Worm (Caenorhabditis elegans) whole organism, late embryonic: ENCODE results near the gene srh-24.

ENCODE experiments used
- C08G9.2 ChIP-seq: sonication (generic microtip); optimal IDR thresholded peaks from 2 replicates; lab custom pipeline; 2016; ENCODE audit warnings: mild to moderate bottlenecking, missing genetic modification characterization, moderate library complexity, missing compliant biosample characterization
- C38D4.7 ChIP-seq: fragments of 200-800 bp; sonication (Bioruptor generic); optimal IDR thresholded peaks from 2 replicates; lab custom pipeline; 2018; ENCODE audit warnings: mild to moderate bottlenecking, missing genetic modification characterization, moderate library complexity, missing compliant biosample characterization
- F13H6.1 ChIP-seq: sonication (generic microtip); optimal IDR thresholded peaks from 2 replicates; lab custom pipeline; 2016; ENCODE audit warnings: missing genetic modification characterization, missing compliant biosample characterization
- K02D7.2 ChIP-seq: sonication (generic microtip); optimal IDR thresholded peaks from 2 replicates; lab custom pipeline; 2017; ENCODE audit warnings: mild to moderate bottlenecking, missing genetic modification characterization, missing compliant biosample characterization
- K09A11.1 ChIP-seq: sonication (generic microtip); optimal IDR thresholded peaks from 2 replicates; lab custom pipeline; 2017; ENCODE audit warnings: antibody characterized with exemption, mild to moderate bottlenecking, missing genetic modification characterization, missing compliant biosample characterization; ENCODE audit not compliant: insufficient read depth
- T23F11.4 ChIP-seq: fragments of 200-800 bp; sonication (Bioruptor generic); optimal IDR thresholded peaks from 2 replicates; lab custom pipeline; 2018; ENCODE audit warnings: mild to moderate bottlenecking, missing genetic modification characterization, missing compliant biosample characterization
- Y22D7AL.16 ChIP-seq: sonication (generic microtip); optimal IDR thresholded peaks from 2 replicates; lab custom pipeline; 2016; ENCODE audit warnings: missing genetic modification characterization, missing compliant biosample characterization
- ahr-1 ChIP-seq: sonication (generic microtip); optimal IDR thresholded peaks from 2 replicates; lab custom pipeline; 2016; ENCODE audit warnings: missing genetic modification characterization, missing compliant biosample characterization
- ama-1 ChIP-seq: fragments of 150-350 bp; optimal IDR thresholded peaks from 2 replicates; lab custom pipeline; 2014
- ceh-14 ChIP-seq: sonication (generic microtip); optimal IDR thresholded peaks from 2 replicates; lab custom pipeline; 2016; ENCODE audit warnings: missing genotype, missing genetic modification characterization, missing compliant biosample characterization
- ceh-18 ChIP-seq: sonication (generic microtip); optimal IDR thresholded peaks from 2 replicates; lab custom pipeline; 2016; ENCODE audit warnings: missing genetic modification characterization, missing compliant biosample characterization
- ceh-19 ChIP-seq: fragments of 200-800 bp; sonication (Bioruptor generic); optimal IDR thresholded peaks from 2 replicates; lab custom pipeline; 2018; ENCODE audit warnings: mild to moderate bottlenecking, missing genetic modification characterization, missing compliant biosample characterization
- ceh-22 ChIP-seq: sonication (generic microtip); optimal IDR thresholded peaks from 2 replicates; lab custom pipeline; 2017; ENCODE audit warnings: missing biosample characterization, missing genetic modification characterization
- ceh-30 ChIP-seq: fragments of 150-350 bp; optimal IDR thresholded peaks from 2 replicates; lab custom pipeline; 2014; ENCODE audit warnings: missing biosample characterization, missing genetic modification characterization
- ceh-31 ChIP-seq: sonication (generic microtip); optimal IDR thresholded peaks from 2 replicates; lab custom pipeline; 2016; ENCODE audit warnings: missing genetic modification characterization, missing compliant biosample characterization
- ceh-34 ChIP-seq: sonication (generic microtip); optimal IDR thresholded peaks from 2 replicates; lab custom pipeline; 2016; ENCODE audit warnings: mild to moderate bottlenecking, missing genetic modification characterization, missing compliant biosample characterization
- ceh-45 ChIP-seq: fragments of 200-800 bp; sonication (Bioruptor generic); IDR thresholded peaks from 2 replicates; pipeline ENCODE4 v1.3.6; 2022; ENCODE audit warnings: missing genetic modification reagents, missing genetic modification characterization, missing compliant biosample characterization
- che-1 ChIP-seq: sonication (generic microtip); optimal IDR thresholded peaks from 2 replicates; lab custom pipeline; 2016; ENCODE audit warnings: mild to moderate bottlenecking, missing genetic modification characterization, missing compliant biosample characterization
- dmd-4 ChIP-seq: sonication (generic microtip); optimal IDR thresholded peaks from 2 replicates; lab custom pipeline; 2016; ENCODE audit warnings: borderline replicate concordance, missing genetic modification characterization, missing compliant biosample characterization
- elt-2 ChIP-seq: sonication (generic microtip); optimal IDR thresholded peaks from 2 replicates; lab custom pipeline; 2016; ENCODE audit warnings: missing genetic modification reagents, missing genetic modification characterization, missing compliant biosample characterization
- elt-4 ChIP-seq: sonication (generic microtip); optimal IDR thresholded peaks from 2 replicates; lab custom pipeline; 2016; ENCODE audit warnings: missing genetic modification characterization, missing compliant biosample characterization
- ets-4 ChIP-seq: sonication (generic microtip); optimal IDR thresholded peaks from 2 replicates; lab custom pipeline; 2016; ENCODE audit warnings: missing genetic modification characterization, missing compliant biosample characterization
- eyg-1 ChIP-seq: sonication (generic microtip); optimal IDR thresholded peaks from 2 replicates; lab custom pipeline; 2016; ENCODE audit warnings: missing genotype, missing genetic modification characterization, missing compliant biosample characterization
- fax-1 ChIP-seq: sonication (generic microtip); optimal IDR thresholded peaks from 2 replicates; lab custom pipeline; 2016; ENCODE audit warnings: missing genotype, missing genetic modification characterization, missing compliant biosample characterization
- fkh-6 ChIP-seq: sonication (generic microtip); optimal IDR thresholded peaks from 2 replicates; lab custom pipeline; 2016; ENCODE audit warnings: missing genetic modification characterization, missing compliant biosample characterization
- gmeb-2 ChIP-seq: sonication (generic microtip); optimal IDR thresholded peaks from 2 replicates; lab custom pipeline; 2016; ENCODE audit warnings: missing genetic modification characterization, inconsistent platforms, missing compliant biosample characterization
- hlh-13 ChIP-seq: fragments of 200-800 bp; sonication (Bioruptor generic); optimal IDR thresholded peaks from 2 replicates; lab custom pipeline; 2018; ENCODE audit warnings: mild to moderate bottlenecking, missing genetic modification characterization, missing compliant biosample characterization
- hlh-30 ChIP-seq: sonication (generic microtip); optimal IDR thresholded peaks from 2 replicates; lab custom pipeline; 2017; ENCODE audit warnings: antibody characterized with exemption, missing genetic modification characterization, missing compliant biosample characterization; ENCODE audit not compliant: insufficient read depth
- lim-6 ChIP-seq: sonication (generic microtip); optimal IDR thresholded peaks from 2 replicates; lab custom pipeline; 2016; ENCODE audit warnings: missing genetic modification characterization, missing compliant biosample characterization
- lin-11 ChIP-seq: fragments of 200-800 bp; sonication (Bioruptor generic); optimal IDR thresholded peaks from 2 replicates; lab custom pipeline; 2018; ENCODE audit warnings: mild to moderate bottlenecking, missing genetic modification characterization, missing compliant biosample characterization
- mec-3 ChIP-seq: sonication (generic microtip); optimal IDR thresholded peaks from 2 replicates; lab custom pipeline; 2016; ENCODE audit warnings: borderline replicate concordance, missing genetic modification characterization, missing compliant biosample characterization
- nfya-1 ChIP-seq: sonication (generic microtip); optimal IDR thresholded peaks from 2 replicates; lab custom pipeline; 2017; ENCODE audit warnings: missing genetic modification characterization, mild to moderate bottlenecking, missing compliant biosample characterization, antibody characterized with exemption, moderate library complexity
- nhr-11 ChIP-seq: fragments of 150-350 bp; optimal IDR thresholded peaks from 2 replicates; lab custom pipeline; 2014; ENCODE audit warnings: missing biosample characterization, missing genetic modification characterization
- nhr-232 ChIP-seq: sonication (generic microtip); optimal IDR thresholded peaks from 2 replicates; lab custom pipeline; 2016; ENCODE audit warnings: missing genetic modification characterization, missing compliant biosample characterization
- npax-4 ChIP-seq: sonication (generic microtip); optimal IDR thresholded peaks from 2 replicates; lab custom pipeline; 2016; ENCODE audit warnings: missing genetic modification characterization, missing compliant biosample characterization
- pat-9 ChIP-seq: fragments of 200-800 bp; sonication (Bioruptor generic); optimal IDR thresholded peaks from 2 replicates; lab custom pipeline; 2018; ENCODE audit warnings: mild to moderate bottlenecking, missing genetic modification characterization, moderate library complexity, missing compliant biosample characterization
- pax-1 ChIP-seq: fragments of 150-350 bp; optimal IDR thresholded peaks from 2 replicates; lab custom pipeline; 2014; ENCODE audit warnings: missing biosample characterization, missing genetic modification characterization
- pha-2 ChIP-seq: sonication (generic microtip); optimal IDR thresholded peaks from 2 replicates; lab custom pipeline; 2017; ENCODE audit warnings: mild to moderate bottlenecking, missing genetic modification characterization, missing compliant biosample characterization
- pros-1 ChIP-seq: fragments of 150-350 bp; optimal IDR thresholded peaks from 2 replicates; lab custom pipeline; 2014; ENCODE audit warnings: missing biosample characterization, missing genetic modification reagents, missing genetic modification characterization
- tbx-2 ChIP-seq: sonication (generic microtip); optimal IDR thresholded peaks from 2 replicates; lab custom pipeline; 2016; ENCODE audit warnings: missing genetic modification characterization, missing compliant biosample characterization
- tbx-7 ChIP-seq: sonication (generic microtip); optimal IDR thresholded peaks from 2 replicates; lab custom pipeline; 2016; ENCODE audit warnings: missing genotype, missing genetic modification characterization, missing compliant biosample characterization
- unc-86 ChIP-seq: sonication (generic microtip); optimal IDR thresholded peaks from 2 replicates; lab custom pipeline; 2016; ENCODE audit warnings: missing genetic modification characterization, missing compliant biosample characterization
- zip-5 ChIP-seq: sonication (generic microtip); optimal IDR thresholded peaks from 2 replicates; lab custom pipeline; 2016; ENCODE audit warnings: missing genetic modification characterization, missing compliant biosample characterization
- ztf-16 ChIP-seq: sonication (generic microtip); optimal IDR thresholded peaks from 2 replicates; lab custom pipeline; 2017; ENCODE audit warnings: missing genetic modification characterization, missing compliant biosample characterization

The srh-24 gene

DNA sequence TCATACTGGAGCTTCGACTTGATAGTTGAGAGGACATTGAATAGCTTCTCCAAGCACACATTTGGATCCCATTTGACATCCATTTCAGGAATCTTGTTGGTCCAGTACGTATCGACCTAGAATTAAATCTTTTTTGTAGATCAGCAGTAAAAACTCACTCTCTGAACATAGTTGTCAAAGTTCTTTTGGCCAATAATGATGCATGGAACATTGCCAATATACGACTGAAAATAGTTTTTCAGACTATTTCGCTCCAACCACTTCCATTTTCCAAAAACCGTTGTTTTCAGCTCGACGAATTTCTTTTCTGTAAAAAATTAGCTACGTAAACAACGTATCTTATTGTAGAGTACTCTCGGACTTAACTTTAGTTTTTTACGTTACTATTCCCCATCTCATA, 20.9 kb upstream of the srh-24 start:
- TF ChIP-seq T23F11.4 (GFP tag; lab: Kevin White, UChicago) (no peak), unc-86 (no peak), ceh-30 (tag; lab: Kevin White, UChicago) (no peak), C38D4.7 (GFP tag; lab: Kevin White, UChicago) (no peak), K09A11.1 (tag; lab: Kevin White, UChicago) (no peak), fkh-6 (tag; lab: Kevin White, UChicago) (no peak), ahr-1 (tag; lab: Kevin White, UChicago) (no peak), eyg-1 (tag; lab: Kevin White, UChicago) (no peak), nhr-11 (tag; lab: Kevin White, UChicago) (no peak), K02D7.2 (tag; lab: Kevin White, UChicago) (no peak), dmd-4 (tag; lab: Kevin White, UChicago) (no peak)
- TF ChIP-seq, all 69 proteins: peak for 0

DNA sequence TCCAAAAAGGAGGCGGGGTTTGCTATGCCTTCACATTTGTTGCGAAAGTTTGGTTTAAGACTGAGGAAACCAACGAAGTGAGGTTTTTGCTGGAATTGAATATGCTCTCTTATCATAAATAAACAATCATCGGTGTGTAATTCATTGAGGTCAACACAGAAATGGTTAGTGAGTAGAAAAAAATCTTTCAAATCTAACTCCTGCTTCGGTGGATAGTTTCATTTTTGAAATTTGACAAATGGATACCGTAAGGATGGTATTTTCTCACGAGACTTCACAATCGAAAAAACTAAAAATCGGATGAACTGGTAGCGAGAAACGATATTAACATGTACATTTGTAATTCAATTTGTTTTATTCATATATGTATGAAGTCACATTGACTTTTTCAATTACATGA, 20.0 kb upstream of the srh-24 start, which contains the start of gene eol-1:
TSS of gene eol-1 (minus strand) at position 101 of the 400 bp plus-strand sequence.
- no peak for TF ChIP-seq che-1 (tag; lab: Kevin White, UChicago)

DNA sequence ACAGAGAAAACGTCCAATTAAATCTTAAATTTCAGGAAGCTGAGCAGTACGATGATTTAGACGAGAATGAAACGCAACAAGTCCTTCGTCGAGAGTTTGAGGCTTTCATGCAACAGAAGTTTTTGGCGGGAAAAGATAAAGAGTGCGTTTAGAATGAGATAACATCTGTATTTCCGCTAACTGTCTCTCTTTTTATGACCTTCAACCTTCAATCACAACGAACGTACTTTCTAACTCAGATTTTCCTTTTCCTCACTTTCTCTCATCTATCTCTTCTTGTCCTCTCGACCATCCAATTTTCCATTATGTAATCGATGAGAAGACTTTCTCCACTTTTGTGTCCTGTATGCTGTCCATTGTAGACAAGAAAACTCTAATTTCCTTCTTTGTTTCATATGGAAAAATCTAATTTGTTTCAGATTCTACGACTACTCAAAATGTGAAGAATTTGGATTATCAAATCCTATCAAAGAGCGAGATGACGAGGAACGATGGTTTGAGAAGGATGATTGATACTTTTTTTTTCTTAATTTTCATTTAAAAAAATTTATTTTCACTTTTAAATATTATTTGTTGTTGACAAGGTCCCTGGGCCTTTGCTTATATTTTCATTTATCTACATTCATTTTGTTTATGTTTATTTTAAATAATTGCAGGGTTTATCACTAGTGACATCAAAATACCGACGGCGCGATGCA, 2.6 kb upstream of the srh-24 start, which contains the start of gene sao-1:
TSS of gene sao-1 (plus strand) at position 648 of the 698 bp plus-strand sequence.
- TF ChIP-seq ztf-16 (tag; lab: Kevin White, UChicago) (no peak), C08G9.2 (tag; lab: Kevin White, UChicago) (no peak), lin-11 (tag; lab: Kevin White, UChicago) (no peak), F13H6.1 (tag; lab: Kevin White, UChicago) (no peak), che-1 (tag; lab: Kevin White, UChicago) (no peak), pat-9 (no peak), K09A11.1 (tag; lab: Kevin White, UChicago) (no peak), lim-6 (no peak), unc-86 (no peak), nhr-232 (tag; lab: Kevin White, UChicago) (no peak), ceh-22 (no peak), T23F11.4 (GFP tag; lab: Kevin White, UChicago) (no peak), zip-5 (no peak)
- TF ChIP-seq, all 69 proteins: peak for 0

DNA sequence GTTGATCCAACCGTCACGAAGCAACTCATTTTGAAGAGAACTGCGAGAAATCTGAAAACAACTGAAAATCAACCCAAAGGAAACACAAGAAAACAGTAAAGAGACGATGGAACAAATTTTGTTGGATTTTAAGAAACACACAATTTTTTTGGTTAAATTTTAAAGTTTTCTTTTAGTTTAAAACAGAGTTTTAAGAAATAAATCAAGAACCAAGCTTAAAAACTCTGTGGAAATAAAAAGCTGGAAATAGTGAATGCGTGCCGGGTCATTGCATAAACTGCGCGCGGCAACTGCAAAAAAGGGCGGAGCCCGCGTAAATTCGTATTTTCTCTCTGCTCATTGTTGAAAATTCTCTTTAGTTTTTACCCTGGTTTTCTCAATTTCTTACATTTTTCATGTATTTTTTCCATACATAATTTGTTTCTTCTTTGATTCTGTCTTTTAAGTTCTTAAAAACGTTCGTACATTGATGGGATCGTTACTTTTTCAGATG, 1.2 kb upstream of the srh-24 start, which contains the start of the genes algn-13 and R10D12.13:
TSS of gene algn-13 (minus strand) at position 51 of the 493 bp plus-strand sequence.
TSS of gene R10D12.13 (plus strand) at position 491 of the 493 bp plus-strand sequence.
- TF ChIP-seq gmeb-2 (peak; percentile 72), ceh-31 (tag; lab: Kevin White, UChicago) (peak; percentile 81), tbx-2 (tag; lab: Kevin White, UChicago) (peak; percentile 90), ceh-18 (peak; percentile 45), fkh-6 (tag; lab: Kevin White, UChicago) (peak; percentile 77), ama-1 (lab: Kevin White, UChicago) (no peak), unc-86 (peak; percentile 64), ceh-34 (tag; lab: Kevin White, UChicago) (peak; percentile 80), elt-4 (tag; lab: Kevin White, UChicago) (no peak), lin-11 (tag; lab: Kevin White, UChicago) (peak; percentile 69), Y22D7AL.16 (tag; lab: Kevin White, UChicago) (peak; percentile 56), ceh-14 (tag; lab: Kevin White, UChicago) (peak; percentile 90), ztf-16 (tag; lab: Kevin White, UChicago) (peak; percentile 78), pat-9 (peak; percentile 84), ets-4 (tag; lab: Kevin White, UChicago) (peak; percentile 10), tbx-7 (tag; lab: Kevin White, UChicago) (peak; percentile 31), C38D4.7 (GFP tag; lab: Kevin White, UChicago) (peak; percentile 77), elt-2 (tag; lab: Kevin White, UChicago) (peak; percentile 95), hlh-30 (no peak), ceh-19 (GFP tag; lab: Kevin White, UChicago) (peak; percentile 80), hlh-13 (peak; percentile 66), nfya-1 (tag; lab: Kevin White, UChicago) (peak; percentile 78), ahr-1 (tag; lab: Kevin White, UChicago) (peak; percentile 83), npax-4 (tag; lab: Kevin White, UChicago) (peak; percentile 60), che-1 (tag; lab: Kevin White, UChicago) (peak; percentile 78), pros-1 (no peak), fax-1 (tag; lab: Kevin White, UChicago) (peak; percentile 76), mec-3 (tag; lab: Kevin White, UChicago) (peak; percentile 1), pha-2 (peak; percentile 79), ceh-45 (GFP tag; lab: Robert Waterston, UW) (peak; percentile 51; the same call in 1 of the 2 replicates), pax-1 (no peak)
